Worm (Caenorhabditis elegans) whole organism, L3 larva: ENCODE data around the gene meg-2.
A peak's percentile ranks its signal among the peaks of the same experiment; 100 is the strongest.

ENCODE experiments used
- R02D3.7 ChIP-seq: fragments of 150-350 bp; optimal IDR thresholded peaks from 2 replicates; lab custom pipeline; 2014; ENCODE audit warnings: missing biosample characterization, missing genetic modification characterization
- aly-2 ChIP-seq: fragments of 150-350 bp; optimal IDR thresholded peaks from 2 replicates; lab custom pipeline; 2014; ENCODE audit warnings: missing biosample characterization, missing genetic modification characterization
- ceh-16 ChIP-seq: sonication (generic microtip); optimal IDR thresholded peaks from 2 replicates; lab custom pipeline; 2017; ENCODE audit warnings: missing biosample characterization, missing genetic modification characterization
- fkh-10 ChIP-seq: sonication (generic microtip); optimal IDR thresholded peaks from 2 replicates; lab custom pipeline; 2017; ENCODE audit warnings: missing biosample characterization, missing genetic modification reagents, missing genetic modification characterization
- lin-15B ChIP-seq: fragments of 150-350 bp; optimal IDR thresholded peaks from 2 replicates; lab custom pipeline; 2014; ENCODE audit warnings: missing biosample characterization, missing genetic modification characterization
- nhr-11 ChIP-seq: fragments of 150-350 bp; optimal IDR thresholded peaks from 2 replicates; lab custom pipeline; 2014; ENCODE audit warnings: missing biosample characterization, missing genetic modification characterization
- nhr-237 ChIP-seq: fragments of 150-350 bp; optimal IDR thresholded peaks from 2 replicates; lab custom pipeline; 2014; ENCODE audit warnings: missing biosample characterization, missing genetic modification characterization
- nhr-67 ChIP-seq: fragments of 150-350 bp; optimal IDR thresholded peaks from 2 replicates; lab custom pipeline; 2014; ENCODE audit warnings: missing biosample characterization, missing genetic modification characterization
- snpc-4 ChIP-seq: fragments of 150-350 bp; optimal IDR thresholded peaks from 2 replicates; lab custom pipeline; 2014; ENCODE audit warnings: missing biosample characterization, missing genetic modification characterization
- tbx-2 ChIP-seq: sonication (generic microtip); optimal IDR thresholded peaks from 2 replicates; lab custom pipeline; 2016; ENCODE audit warnings: mild to moderate bottlenecking, missing genetic modification characterization, missing compliant biosample characterization
- ztf-11 ChIP-seq: fragments of 150-350 bp; optimal IDR thresholded peaks from 2 replicates; lab custom pipeline; 2014; ENCODE audit warnings: missing biosample characterization, missing genetic modification characterization
- ztf-4 ChIP-seq: fragments of 150-350 bp; optimal IDR thresholded peaks from 2 replicates; lab custom pipeline; 2014; ENCODE audit warnings: missing biosample characterization, missing genetic modification characterization

- TF ChIP-seq ztf-11 (tag; lab: Kevin White, UChicago) (no peak), ztf-4 (tag; lab: Kevin White, UChicago) (no peak), fkh-10 (GFP tag; lab: Kevin White, UChicago) (no peak), R02D3.7 (no peak), snpc-4 (peak; percentile 38), tbx-2 (tag; lab: Kevin White, UChicago) (peak; percentile 29), nhr-237 (tag; lab: Kevin White, UChicago) (no peak), aly-2 (tag; lab: Kevin White, UChicago) (no peak), ceh-16 (no peak), nhr-67 (tag; lab: Kevin White, UChicago) (no peak), nhr-11 (tag; lab: Kevin White, UChicago) (no peak), lin-15B (no peak)
These were observed 49.4 kb upstream of the meg-2 start, which contains the start of gene F48F7.5 for ce11 chrX:13975314-13975713.
